Worm (Caenorhabditis elegans) whole organism, young adult: Measurements from ENCODE around the gene pfkb-1.2.

ENCODE experiments used
- B0035.1 ChIP-seq: sonication (generic microtip); optimal IDR thresholded peaks from 2 replicates; lab custom pipeline; 2016; ENCODE audit warnings: missing genetic modification characterization, mild to moderate bottlenecking, missing compliant biosample characterization, missing genotype, missing genetic modification reagents
- B0261.1 ChIP-seq: sonication (generic microtip); optimal IDR thresholded peaks from 2 replicates; lab custom pipeline; 2016; ENCODE audit warnings: mild to moderate bottlenecking, missing genetic modification characterization, moderate library complexity, missing compliant biosample characterization
- F10E7.11 ChIP-seq: sonication (generic microtip); optimal IDR thresholded peaks from 2 replicates; lab custom pipeline; 2017; ENCODE audit warnings: mild to moderate bottlenecking, missing genetic modification characterization, moderate library complexity, missing compliant biosample characterization
- F49E8.2 ChIP-seq: sonication (generic microtip); optimal IDR thresholded peaks from 3 replicates; lab custom pipeline; 2017; ENCODE audit warnings: missing genetic modification characterization, mild to moderate bottlenecking, missing compliant biosample characterization, antibody characterized with exemption, moderate library complexity; ENCODE audit not compliant: insufficient read depth
- F57A8.1 ChIP-seq: fragments of 200-800 bp; sonication (Bioruptor generic); optimal IDR thresholded peaks from 2 replicates; lab custom pipeline; 2018; ENCODE audit warnings: mild to moderate bottlenecking, missing genetic modification characterization, moderate library complexity, missing compliant biosample characterization
- F57C9.4 ChIP-seq: sonication (generic microtip); optimal IDR thresholded peaks from 2 replicates; lab custom pipeline; 2017; ENCODE audit warnings: mild to moderate bottlenecking, missing genetic modification characterization, missing compliant biosample characterization
- K11D2.4 ChIP-seq: fragments of 200-800 bp; sonication (Bioruptor generic); IDR thresholded peaks from 2 replicates; pipeline ENCODE4 v1.3.6; 2022; ENCODE audit warnings: missing genetic modification reagents, missing genetic modification characterization, missing compliant biosample characterization
- Y95B8A.8 ChIP-seq: fragments of 200-800 bp; sonication (Bioruptor generic); IDR thresholded peaks from 2 replicates; pipeline ENCODE4 v1.3.6; 2022; ENCODE audit warnings: missing genetic modification reagents, missing genetic modification characterization, missing compliant biosample characterization
- ZK185.1 ChIP-seq: sonication (generic microtip); optimal IDR thresholded peaks from 2 replicates; lab custom pipeline; 2016; ENCODE audit warnings: mild to moderate bottlenecking, missing genetic modification characterization, missing compliant biosample characterization; ENCODE audit not compliant: poor library complexity, severe bottlenecking
- akir-1 ChIP-seq: fragments of 200-800 bp; sonication (Bioruptor generic); optimal IDR thresholded peaks from 2 replicates; lab custom pipeline; 2018; ENCODE audit warnings: mild to moderate bottlenecking, missing genetic modification characterization, moderate library complexity, missing compliant biosample characterization
- ama-1 ChIP-seq, 3 experiments: fragments of 150-350 bp in 1 of 3; sonication (generic microtip) in 2 of 3; optimal IDR thresholded peaks; 2 replicates each; lab custom pipeline; 2014 to 2018; ENCODE audit warnings: missing biosample characterization in 2 of 3, missing genetic modification characterization in 2 of 3, missing genetic modification reagents in 2 of 3
- aptf-3 ChIP-seq: fragments of 200-800 bp; sonication (Bioruptor generic); IDR thresholded peaks from 2 replicates; pipeline ENCODE4 v1.3.6; 2022; ENCODE audit warnings: missing genetic modification characterization, missing compliant biosample characterization
- athp-1 ChIP-seq: sonication (generic microtip); optimal IDR thresholded peaks from 2 replicates; lab custom pipeline; 2017; ENCODE audit warnings: mild to moderate bottlenecking, missing genetic modification characterization, missing compliant biosample characterization
- attf-6 ChIP-seq: fragments of 200-800 bp; sonication (Bioruptor generic); IDR thresholded peaks from 2 replicates; pipeline ENCODE4 v1.3.6; 2022; ENCODE audit warnings: missing genetic modification reagents, missing genetic modification characterization, missing compliant biosample characterization
- bed-1 ChIP-seq: fragments of 200-800 bp; sonication (Bioruptor generic); IDR thresholded peaks from 2 replicates; pipeline ENCODE4 v1.3.6; 2022; ENCODE audit warnings: missing genetic modification reagents, missing genetic modification characterization, missing compliant biosample characterization
- cebp-1 ChIP-seq, 2 experiments: fragments of 200-800 bp in 1 of 2; sonication (Bioruptor generic) in 1 of 2; sonication (generic microtip) in 1 of 2; IDR thresholded peaks in 1 of 2; optimal IDR thresholded peaks in 1 of 2; 2 replicates each; pipeline versions ENCODE4 v1.3.6 to Lab custom; 2017 to 2022; ENCODE audit warnings: missing compliant biosample characterization in 2 of 2, missing genetic modification characterization in 2 of 2, mild to moderate bottlenecking in 1 of 2, missing genetic modification reagents in 1 of 2, moderate library complexity in 1 of 2
- cebp-2 ChIP-seq: fragments of 200-800 bp; sonication (Bioruptor generic); IDR thresholded peaks from 2 replicates; pipeline ENCODE4 v1.3.6; 2022; ENCODE audit warnings: missing genetic modification characterization, missing compliant biosample characterization
- ceh-100 ChIP-seq: fragments of 200-800 bp; sonication (Bioruptor generic); IDR thresholded peaks from 2 replicates; pipeline ENCODE4 v1.3.6; 2022; ENCODE audit warnings: missing genetic modification reagents, missing genetic modification characterization, missing compliant biosample characterization
- ceh-40 ChIP-seq: fragments of 200-800 bp; sonication (Bioruptor generic); IDR thresholded peaks from 2 replicates; pipeline ENCODE4 v1.3.6; 2022; ENCODE audit warnings: missing genetic modification characterization, missing compliant biosample characterization
- chd-7 ChIP-seq: sonication (generic microtip); optimal IDR thresholded peaks from 2 replicates; lab custom pipeline; 2016; ENCODE audit warnings: mild to moderate bottlenecking, missing genetic modification characterization, moderate library complexity, missing compliant biosample characterization
- dpff-1 ChIP-seq: sonication (generic microtip); optimal IDR thresholded peaks from 2 replicates; lab custom pipeline; 2017; ENCODE audit warnings: mild to moderate bottlenecking, missing genetic modification characterization, missing compliant biosample characterization
- ekl-4 ChIP-seq: fragments of 200-800 bp; sonication (Bioruptor generic); IDR thresholded peaks from 2 replicates; pipeline ENCODE4 v1.3.6; 2022; ENCODE audit warnings: missing genetic modification reagents, missing genetic modification characterization, missing compliant biosample characterization
- fkh-3 ChIP-seq: sonication (generic microtip); optimal IDR thresholded peaks from 2 replicates; lab custom pipeline; 2016; ENCODE audit warnings: mild to moderate bottlenecking, missing genetic modification characterization, missing compliant biosample characterization
- hlh-12 ChIP-seq: sonication (generic microtip); optimal IDR thresholded peaks from 2 replicates; lab custom pipeline; 2016; ENCODE audit warnings: missing genetic modification characterization, missing compliant biosample characterization
- lag-1 ChIP-seq: fragments of 200-800 bp; sonication (Bioruptor generic); IDR thresholded peaks from 2 replicates; pipeline ENCODE4 v1.3.6; 2022; ENCODE audit warnings: missing genetic modification reagents, missing genetic modification characterization, missing compliant biosample characterization
- lin-40 ChIP-seq: sonication (generic microtip); optimal IDR thresholded peaks from 2 replicates; lab custom pipeline; 2016; ENCODE audit warnings: missing genetic modification characterization, mild to moderate bottlenecking, missing compliant biosample characterization, missing genotype, missing genetic modification reagents
- lir-1 ChIP-seq: fragments of 200-800 bp; sonication (Bioruptor generic); conservative IDR thresholded peaks from 2 replicates; pipeline ENCODE4 v1.3.6; 2022; ENCODE audit warnings: missing genetic modification reagents, missing genetic modification characterization, missing compliant biosample characterization
- madf-6 ChIP-seq: fragments of 200-800 bp; sonication (Bioruptor generic); IDR thresholded peaks from 2 replicates; pipeline ENCODE4 v1.3.6; 2022; ENCODE audit warnings: missing genetic modification reagents, missing genetic modification characterization, missing compliant biosample characterization
- madf-8 ChIP-seq: fragments of 200-800 bp; sonication (Bioruptor generic); conservative IDR thresholded peaks from 2 replicates; pipeline ENCODE4 v1.3.6; 2022; ENCODE audit warnings: missing genetic modification reagents, missing genetic modification characterization, missing compliant biosample characterization
- nfya-1 ChIP-seq: sonication (generic microtip); optimal IDR thresholded peaks from 2 replicates; lab custom pipeline; 2017; ENCODE audit warnings: antibody characterized with exemption, missing compliant biosample characterization, missing genetic modification characterization, borderline replicate concordance; ENCODE audit not compliant: insufficient read depth
- nfya-2 ChIP-seq: fragments of 200-800 bp; sonication (Bioruptor generic); IDR thresholded peaks from 2 replicates; pipeline ENCODE4 v1.3.6; 2022; ENCODE audit warnings: missing genetic modification reagents, missing genetic modification characterization, missing compliant biosample characterization
- rec-8 ChIP-seq, 2 experiments: sonication (generic microtip); optimal IDR thresholded peaks; 2 replicates each; lab custom pipeline; 2016; ENCODE audit warnings: mild to moderate bottlenecking in 2 of 2, missing genetic modification characterization in 2 of 2, missing genetic modification reagents in 2 of 2, missing genotype in 2 of 2, missing biosample characterization in 1 of 2, missing compliant biosample characterization in 1 of 2, moderate library complexity in 1 of 2
- sea-2 ChIP-seq: fragments of 200-800 bp; sonication (Bioruptor generic); IDR thresholded peaks from 2 replicates; pipeline ENCODE4 v1.3.6; 2022; ENCODE audit warnings: missing genetic modification characterization, missing compliant biosample characterization
- somi-1 ChIP-seq: fragments of 200-800 bp; sonication (Bioruptor generic); optimal IDR thresholded peaks from 2 replicates; lab custom pipeline; 2018; ENCODE audit warnings: mild to moderate bottlenecking, missing genetic modification characterization, missing compliant biosample characterization
- sptf-2 ChIP-seq: fragments of 200-800 bp; sonication (Bioruptor generic); optimal IDR thresholded peaks from 2 replicates; lab custom pipeline; 2018; ENCODE audit warnings: mild to moderate bottlenecking, missing genetic modification characterization, missing compliant biosample characterization
- zfh-2 ChIP-seq: fragments of 200-800 bp; sonication (Bioruptor generic); conservative IDR thresholded peaks from 2 replicates; pipeline ENCODE4 v1.3.6; 2022; ENCODE audit warnings: missing genetic modification reagents, missing genetic modification characterization, missing compliant biosample characterization
- zim-3 ChIP-seq: sonication (generic microtip); optimal IDR thresholded peaks from 2 replicates; lab custom pipeline; 2017; ENCODE audit warnings: mild to moderate bottlenecking, missing genetic modification characterization, moderate library complexity, missing compliant biosample characterization
- ztf-18 ChIP-seq: sonication (generic microtip); optimal IDR thresholded peaks from 2 replicates; lab custom pipeline; 2016; ENCODE audit warnings: missing genotype, mild to moderate bottlenecking, missing genetic modification characterization, missing compliant biosample characterization
- ztf-25 ChIP-seq: fragments of 200-800 bp; sonication (Bioruptor generic); IDR thresholded peaks from 2 replicates; pipeline ENCODE4 v1.3.6; 2022; ENCODE audit warnings: missing genetic modification reagents, missing genetic modification characterization, missing compliant biosample characterization

Gene pfkb-1.2

DNA sequence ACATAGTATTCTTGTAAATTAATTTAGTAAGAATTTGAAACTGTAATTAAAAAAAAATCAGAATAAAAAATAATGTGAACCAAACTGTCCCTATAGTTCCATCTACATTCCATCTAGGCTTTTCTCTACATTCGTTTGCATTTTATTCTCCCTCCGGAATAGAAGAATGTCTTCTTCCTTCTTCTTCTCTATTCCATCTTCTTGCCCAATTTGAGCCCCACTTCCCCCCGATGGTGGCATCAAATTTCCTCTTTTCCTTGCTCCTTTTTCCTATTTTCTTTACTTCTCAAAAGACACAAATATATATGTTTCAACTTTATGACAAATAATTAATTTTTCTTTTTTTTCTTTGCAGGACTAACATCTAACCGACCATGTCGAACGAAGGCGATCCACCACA lies 33.5 kb downstream of the pfkb-1.2 start, which contains the start of gene unc-44:
TSS of gene unc-44 (plus strand) at position 356 of the 400 bp plus-strand sequence.
- TF ChIP-seq nfya-2 (GFP tag; lab: Robert Waterston, UW) (no peak), zim-3 (tag; lab: Kevin White, UChicago) (no peak), hlh-12 (tag; lab: Kevin White, UChicago) (no peak), fkh-3 (tag; lab: Kevin White, UChicago) (no peak), attf-6 (GFP tag; lab: Robert Waterston, UW) (no peak), cebp-1 (GFP tag; IDR thresholded peaks at IDR 0.05; lab: Robert Waterston, UW) (no peak), cebp-1 (tag; optimal IDR thresholded peaks at IDR 0.05; lab: Kevin White, UChicago) (no peak), bed-1 (GFP tag; lab: Robert Waterston, UW) (no peak), nfya-1 (tag; lab: Kevin White, UChicago) (no peak), B0261.1 (tag; lab: Kevin White, UChicago) (no peak), cebp-2 (GFP tag; lab: Robert Waterston, UW) (no peak)

DNA sequence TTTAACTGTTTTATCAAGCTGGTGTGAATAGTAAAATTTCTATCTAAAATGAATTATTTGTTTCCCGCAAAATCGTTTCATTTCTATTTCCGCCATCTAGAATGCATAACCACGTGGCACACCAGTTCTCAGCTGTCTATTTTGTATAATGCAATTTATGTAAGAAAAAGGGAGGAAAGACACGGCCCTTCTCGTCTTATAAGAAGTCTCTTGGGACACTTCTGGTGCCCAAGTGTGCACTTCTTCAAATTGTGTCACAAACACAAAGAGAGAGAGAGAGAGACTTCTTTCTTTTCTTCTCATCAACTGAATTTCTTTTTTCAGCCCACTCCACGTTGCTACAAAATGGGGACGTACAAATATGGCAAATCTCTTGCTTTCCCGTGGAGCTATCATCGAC lies 35.5 kb downstream of the pfkb-1.2 start:
- TF ChIP-seq dpff-1 (tag; lab: Kevin White, UChicago) (no peak), aptf-3 (GFP tag; lab: Robert Waterston, UW) (no peak), lag-1 (GFP tag; lab: Robert Waterston, UW) (no peak), athp-1 (no peak), somi-1 (GFP tag; lab: Kevin White, UChicago) (no peak), sptf-2 (GFP tag; lab: Kevin White, UChicago) (no peak), K11D2.4 (no peak), rec-8 (tag; optimal IDR thresholded peaks at IDR 0.05; lab: Kevin White, UChicago) (no peak), cebp-1 (GFP tag; IDR thresholded peaks at IDR 0.05; lab: Robert Waterston, UW) (no peak), cebp-1 (tag; optimal IDR thresholded peaks at IDR 0.05; lab: Kevin White, UChicago) (no peak), ceh-40 (GFP tag; lab: Robert Waterston, UW) (no peak), F57A8.1 (no peak)

DNA sequence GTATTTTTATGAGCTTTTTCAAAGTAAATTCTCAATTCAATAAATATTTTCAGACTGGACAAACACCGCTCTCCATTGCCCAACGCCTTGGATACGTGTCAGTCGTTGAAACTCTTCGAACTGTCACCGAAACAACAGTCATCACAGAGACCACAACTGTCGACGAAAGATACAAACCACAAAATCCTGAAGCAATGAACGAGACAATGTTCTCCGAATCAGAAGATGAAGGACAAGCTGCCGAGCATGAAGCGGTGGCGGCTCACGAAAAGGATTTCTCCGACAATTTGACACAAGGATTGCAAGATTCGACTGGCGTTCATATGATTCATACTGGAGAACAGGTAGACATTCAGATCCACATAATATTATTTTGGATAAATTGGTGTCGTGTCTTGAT lies 38.1 kb downstream of the pfkb-1.2 start:
- TF ChIP-seq lin-40 (no peak), chd-7 (tag; lab: Kevin White, UChicago) (no peak), ztf-25 (GFP tag; lab: Robert Waterston, UW) (no peak), ZK185.1 (no peak), F10E7.11 (tag; lab: Kevin White, UChicago) (no peak), madf-6 (GFP tag; lab: Robert Waterston, UW) (no peak)

DNA sequence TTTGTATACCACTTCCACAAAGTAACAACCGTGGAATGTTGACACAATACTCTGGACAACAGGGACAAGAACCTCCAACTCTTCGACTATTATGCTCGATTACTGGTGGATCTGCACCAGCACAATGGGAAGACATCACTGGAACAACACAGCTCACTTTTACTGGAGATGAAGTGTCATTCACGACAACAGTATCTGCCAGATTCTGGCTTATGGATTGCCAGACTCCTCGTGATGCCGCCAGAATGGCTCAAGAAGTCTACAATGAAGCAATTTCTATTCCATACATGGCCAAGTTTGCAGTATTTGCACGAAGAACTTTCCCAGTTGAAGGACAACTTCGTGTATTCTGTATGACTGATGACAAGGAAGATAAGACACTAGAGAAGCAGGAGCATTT lies 41.5 kb downstream of the pfkb-1.2 start:
- TF ChIP-seq B0035.1 (tag; lab: Kevin White, UChicago) (no peak), F57C9.4 (tag; lab: Kevin White, UChicago) (no peak), F49E8.2 (no peak), madf-8 (GFP tag; lab: Robert Waterston, UW) (no peak), zfh-2 (GFP tag; lab: Robert Waterston, UW) (no peak), ztf-18 (no peak), madf-6 (GFP tag; lab: Robert Waterston, UW) (no peak), ztf-25 (GFP tag; lab: Robert Waterston, UW) (no peak), akir-1 (GFP tag; lab: Kevin White, UChicago) (no peak), ekl-4 (no peak), Y95B8A.8 (GFP tag; lab: Robert Waterston, UW) (no peak), sea-2 (GFP tag; lab: Robert Waterston, UW) (no peak), bed-1 (GFP tag; lab: Robert Waterston, UW) (no peak), cebp-1 (GFP tag; IDR thresholded peaks at IDR 0.05; lab: Robert Waterston, UW) (no peak), cebp-1 (tag; optimal IDR thresholded peaks at IDR 0.05; lab: Kevin White, UChicago) (no peak), lir-1 (no peak), ceh-100 (no peak), ama-1 (optimal IDR thresholded peaks at IDR 0.05; lab: Kevin White, UChicago) (no peak), ama-1 (GFP tag; optimal IDR thresholded peaks at IDR 0.05; lab: Kevin White, UChicago) (no peak)
